Fruit fly (Drosophila melanogaster): ENCODE measurements around the gene sinah.

Gene sinah

dm6 chr3L:16853533-16854386 is 5.1 kb upstream of the sinah start, which contains the start of gene sina:
TSS of gene sina (plus strand) at chr3L:16853751.
- no peak for TF ChIP-seq noc (tag; optimal IDR thresholded peaks at IDR 0.05)

dm6 chr3L:16854387-16855033 is 4.4 kb upstream of the sinah start:
- no peak for TF ChIP-seq noc (tag; optimal IDR thresholded peaks at IDR 0.05)

- TF ChIP-seq noc (tag; optimal IDR thresholded peaks at IDR 0.05), result no peak
Measured at dm6 chr3L:16855287-16855686, 3.6 kb upstream of the sinah start.

- TF ChIP-seq noc (tag; optimal IDR thresholded peaks at IDR 0.05), result no peak
Measured at dm6 chr3L:16860322-16860721, 1.4 kb downstream of the sinah start, which contains the start of gene CG13029. TSS of gene CG13029 (plus strand) at chr3L:16860622.

DNA sequence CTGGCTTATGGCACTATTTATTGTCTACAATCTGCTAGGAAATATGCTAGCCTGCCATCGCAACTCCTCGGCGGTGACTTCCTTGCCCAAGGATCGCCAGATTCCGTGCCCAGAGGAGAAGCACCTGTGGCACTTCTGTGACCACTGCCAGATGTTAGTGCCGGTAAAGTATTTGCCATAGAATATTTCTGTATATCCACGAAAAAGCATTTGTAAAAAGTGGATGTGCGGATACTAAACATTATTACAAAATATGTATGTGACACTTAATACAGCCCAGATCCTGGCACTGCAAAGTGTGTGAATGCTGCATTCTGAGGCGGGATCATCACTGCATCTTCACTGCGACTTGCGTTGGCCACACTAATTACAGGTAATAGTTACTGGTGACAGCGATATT is 2.0 kb downstream of the sinah start:
- no peak for TF ChIP-seq noc (tag; optimal IDR thresholded peaks at IDR 0.05)

DNA sequence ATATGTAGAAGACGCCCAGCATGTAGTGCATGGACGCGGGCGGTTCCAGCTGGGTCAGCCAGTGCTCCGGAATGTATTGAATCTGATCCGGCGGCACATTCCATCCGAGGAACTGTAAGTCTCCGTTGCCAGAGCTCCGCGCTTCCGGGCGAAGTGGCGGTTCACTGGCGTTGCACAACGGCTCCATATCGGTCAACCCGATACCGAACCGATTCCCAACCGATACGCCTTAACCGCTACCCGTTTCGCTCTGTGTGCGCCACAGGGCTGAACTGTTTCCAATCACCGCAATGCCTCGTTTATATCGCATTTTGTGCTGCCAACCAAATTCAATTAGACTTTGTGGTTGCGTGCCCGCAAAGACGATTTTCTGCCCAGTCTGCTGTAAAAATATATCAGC is 3.4 kb downstream of the sinah start, which contains the start of gene Rh4:
TSS of gene Rh4 (minus strand) at position 234 of the 400 bp plus-strand sequence.
- TF ChIP-seq noc (tag; optimal IDR thresholded peaks at IDR 0.05), result no peak

- no peak for TF ChIP-seq noc (tag; optimal IDR thresholded peaks at IDR 0.05)
Measured at dm6 chr3L:16862958-16863357, 4.1 kb downstream of the sinah start, which contains the start of gene CG9951. TSS of gene CG9951 (plus strand) at chr3L:16863164.

- no peak for TF ChIP-seq noc (tag; optimal IDR thresholded peaks at IDR 0.05)
Measured at dm6 chr3L:16865123-16865831, 6.4 kb downstream of the sinah start, which contains the start of gene Lmpt. TSS of gene Lmpt (plus strand) at chr3L:16865295.

DNA sequence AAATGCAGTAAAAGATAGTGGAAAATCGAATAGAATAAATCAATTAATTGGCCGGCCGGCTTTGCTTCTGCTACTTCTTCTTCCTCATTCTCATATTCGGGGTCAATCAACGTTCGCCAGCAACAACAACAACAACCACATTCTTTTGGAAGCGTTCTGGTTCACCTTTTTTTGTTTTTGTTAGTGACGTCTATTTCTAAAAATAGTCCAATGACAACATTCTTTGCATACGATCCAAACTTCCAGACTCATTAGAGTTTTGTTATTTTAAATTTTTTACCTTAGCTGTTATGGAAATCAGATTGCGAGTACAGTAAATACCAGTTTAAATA is 6.9 kb downstream of the sinah start:
- TF ChIP-seq noc (tag; optimal IDR thresholded peaks at IDR 0.05), result no peak

dm6 chr3L:16867190-16867589 is 8.3 kb downstream of the sinah start:
- no peak for TF ChIP-seq noc (tag; optimal IDR thresholded peaks at IDR 0.05)

DNA sequence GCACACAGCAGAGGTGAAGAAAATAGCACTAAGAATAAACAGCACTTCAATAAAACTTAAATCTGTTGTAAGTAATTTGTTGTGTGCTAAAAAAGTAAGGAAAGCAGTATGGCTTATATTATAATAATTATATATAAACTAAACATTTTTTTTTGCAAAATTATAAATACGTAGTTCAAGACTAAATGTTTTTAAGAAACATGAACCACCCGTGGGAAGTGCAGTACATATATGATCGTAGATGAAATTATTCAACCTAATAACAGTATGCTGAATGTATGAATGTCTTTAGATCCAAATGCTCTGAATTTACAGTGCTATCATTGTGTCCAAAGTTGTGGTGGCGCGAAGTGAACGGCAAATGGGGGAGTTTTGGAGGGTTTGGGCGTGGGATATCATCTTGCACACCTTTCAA is 11.8 kb downstream of the sinah start:
- no peak for TF ChIP-seq noc (tag; optimal IDR thresholded peaks at IDR 0.05)

dm6 chr3L:16871630-16872029 is 12.8 kb downstream of the sinah start:
- no peak for TF ChIP-seq noc (tag; optimal IDR thresholded peaks at IDR 0.05)

DNA sequence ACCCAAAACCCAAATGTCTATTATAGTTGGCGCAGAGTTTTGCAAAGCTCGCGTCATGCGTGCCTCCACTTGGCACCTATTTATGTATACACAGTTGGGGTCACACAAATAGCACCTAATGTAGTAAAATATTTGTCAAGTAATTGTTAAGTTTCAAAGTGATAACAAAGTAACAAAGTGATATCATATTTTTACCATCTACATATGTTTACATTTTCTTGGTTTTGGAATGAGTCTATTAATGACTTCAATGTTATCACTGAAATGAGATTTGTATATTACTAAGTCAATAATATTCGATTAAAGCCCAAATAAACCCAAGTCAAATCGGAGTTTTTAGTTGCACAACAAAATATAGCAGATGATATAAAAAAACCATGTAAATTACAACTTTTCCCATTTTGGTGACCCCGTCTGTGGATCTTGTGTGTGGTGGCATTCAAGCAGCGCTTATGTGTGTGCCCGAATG is 13.6 kb downstream of the sinah start:
- peak; percentile 87 for TF ChIP-seq noc (tag; optimal IDR thresholded peaks at IDR 0.05)

DNA sequence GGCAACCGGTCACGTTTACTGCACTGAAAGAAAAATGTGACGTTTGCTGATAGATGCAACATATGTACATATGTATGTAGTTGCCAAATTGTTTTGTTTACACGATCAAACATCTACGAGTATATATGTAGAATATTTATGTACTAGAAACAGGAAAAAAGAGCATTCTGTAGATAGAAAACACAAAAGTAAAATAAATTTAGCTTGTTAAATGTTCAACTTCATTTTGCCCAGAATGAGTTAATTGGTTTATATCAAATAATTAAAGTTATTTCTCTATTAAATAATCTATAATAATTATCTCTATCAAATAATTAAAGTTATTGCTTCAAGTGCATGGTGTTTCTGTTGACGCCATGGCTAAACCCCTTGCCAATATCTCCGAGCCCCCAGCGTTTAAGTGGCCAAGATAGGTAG is 14.3 kb downstream of the sinah start:
- TF ChIP-seq noc (tag; optimal IDR thresholded peaks at IDR 0.05), result no peak

DNA sequence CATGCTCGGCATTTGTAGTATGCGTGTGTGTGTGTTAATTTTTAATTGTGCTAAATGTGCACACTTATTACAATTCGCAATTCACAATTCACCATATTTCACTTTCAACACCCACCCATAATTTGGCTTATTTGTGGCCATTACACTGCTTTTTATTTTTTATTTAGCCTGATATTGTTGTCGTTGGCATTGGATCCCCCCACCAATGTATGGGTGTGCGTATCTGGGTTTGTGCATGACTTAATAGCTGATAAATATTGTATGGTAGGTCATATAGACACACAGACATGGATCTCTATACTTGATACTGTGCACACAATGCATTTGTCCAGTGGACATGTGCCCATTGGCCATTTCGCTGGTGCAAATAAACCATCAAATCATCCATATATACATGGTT is 14.8 kb downstream of the sinah start:
- TF ChIP-seq noc (tag; optimal IDR thresholded peaks at IDR 0.05), result no peak

dm6 chr3L:16875484-16875883 is 16.6 kb downstream of the sinah start:
- no peak for TF ChIP-seq noc (tag; optimal IDR thresholded peaks at IDR 0.05)
